Fruit fly (Drosophila melanogaster): ENCODE data around the gene CG13288.

dm6 chr3L:5891114-5891513 lies 16.1 kb upstream of the CG13288 start:
- no peak for TF ChIP-seq kay (GFP tag; ENCODE audit: borderline replicate concordance)
- no peak for TF ChIP-seq CG5204 (GFP tag; optimal IDR thresholded peaks at IDR 0.05)
- TF ChIP-seq ovo (GFP tag; optimal IDR thresholded peaks at IDR 0.05), result no peak

All from whole organism, adult.